Fruit fly (Drosophila melanogaster): ENCODE data around the gene RabX2.

DNA sequence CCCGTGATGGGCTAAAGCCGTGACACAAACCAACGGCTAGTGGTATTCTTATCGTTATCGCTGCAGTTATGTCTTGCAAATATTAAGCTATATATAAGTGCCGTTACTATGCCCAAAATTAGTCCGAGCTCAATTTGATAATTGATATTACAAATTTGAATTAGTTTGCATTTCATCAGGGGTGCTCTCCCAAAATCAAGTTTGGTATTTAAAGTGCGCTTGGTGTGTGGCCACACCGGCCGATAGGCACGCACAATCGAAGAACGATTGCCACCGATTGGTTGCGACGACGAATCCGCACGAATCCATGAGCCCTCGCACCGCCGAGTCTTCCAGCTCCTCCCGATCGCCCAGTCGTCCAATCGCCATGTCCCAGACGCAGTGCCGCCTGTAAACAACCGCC, 49.4 kb upstream of the RabX2 start, which contains the start of gene CG17841:
- no peak for TF ChIP-seq EcR (GFP tag; optimal IDR thresholded peaks at IDR 0.05)
- no peak for TF ChIP-seq pan (optimal IDR thresholded peaks at IDR 0.05)
- no peak for TF ChIP-seq usp (GFP tag; optimal IDR thresholded peaks at IDR 0.05)
